Worm (Caenorhabditis elegans): ENCODE results near the gene F48G7.9.

ce11 chrV:676550-677084 is 48.2 kb upstream of the F48G7.9 start, which contains the start of the genes fbxa-72 and srx-21:
- TF ChIP-seq fkh-10 (GFP tag; optimal IDR thresholded peaks at IDR 0.05) = no peak
- no peak for TF ChIP-seq elt-4 (tag; optimal IDR thresholded peaks at IDR 0.05)
- no peak for TF ChIP-seq pax-1 (tag; optimal IDR thresholded peaks at IDR 0.05)
- TF ChIP-seq C38D4.7 (GFP tag; optimal IDR thresholded peaks at IDR 0.05) = no peak
- TF ChIP-seq nhr-232 (tag; optimal IDR thresholded peaks at IDR 0.05) = no peak
- TF ChIP-seq ama-1 (optimal IDR thresholded peaks at IDR 0.05) = no peak
- TF ChIP-seq ceh-30 (tag; optimal IDR thresholded peaks at IDR 0.05) = no peak
- TF ChIP-seq hlh-13 (GFP tag; optimal IDR thresholded peaks at IDR 0.05) = no peak
- no peak for TF ChIP-seq hlh-6 (tag; optimal IDR thresholded peaks at IDR 0.05)
- no peak for TF ChIP-seq K09A11.1 (tag; optimal IDR thresholded peaks at IDR 0.05; ENCODE audit: insufficient read depth)
- TF ChIP-seq ref-2 (tag; optimal IDR thresholded peaks at IDR 0.05) = no peak
- no peak for TF ChIP-seq lin-11 (tag; optimal IDR thresholded peaks at IDR 0.05)
- TF ChIP-seq ttx-3 (tag; optimal IDR thresholded peaks at IDR 0.05) = no peak
